Worm (Caenorhabditis elegans): ENCODE data around the gene B0250.7.

DNA sequence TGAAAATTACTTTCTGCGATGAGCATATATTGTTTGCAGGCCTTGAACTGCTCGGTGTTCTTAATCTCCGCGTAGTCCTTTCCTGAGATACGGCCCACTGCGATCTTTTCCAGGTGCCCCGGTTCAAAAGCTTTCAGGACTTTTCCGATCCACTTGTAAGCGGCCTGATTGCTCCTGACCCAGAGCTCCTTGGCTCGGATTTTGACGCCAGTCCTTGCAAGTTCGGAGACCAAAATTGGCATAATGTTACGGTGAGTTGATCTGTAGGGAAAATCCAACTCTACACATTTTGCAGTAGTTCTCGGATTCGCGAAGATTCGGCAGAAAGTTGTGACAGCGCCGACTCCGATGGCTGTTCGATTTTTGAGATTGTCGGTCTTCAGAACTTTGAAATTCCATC lies 41.1 kb upstream of the B0250.7 start:
- TF ChIP-seq unc-62 (GFP tag; optimal IDR thresholded peaks at IDR 0.05) (no peak), dpl-1 (GFP tag; optimal IDR thresholded peaks at IDR 0.05) (no peak), F52B5.7 (tag; optimal IDR thresholded peaks at IDR 0.05) (no peak)
